Fruit fly (Drosophila melanogaster) whole organism, prepupa: Measurements from ENCODE around the gene CG31928.

Experiments
- Blimp-1 ChIP-seq: fragments of 200-800 bp; sonication (Bioruptor generic); optimal IDR thresholded peaks from 3 replicates; lab custom pipeline; 2017; ENCODE audit warnings: missing biosample characterization, missing genetic modification characterization, mild to moderate bottlenecking, moderate library complexity, missing genetic modification reagents
- CG10631 ChIP-seq: fragments of 200-800 bp; sonication (Bioruptor generic); optimal IDR thresholded peaks from 2 replicates; lab custom pipeline; 2016; ENCODE audit warnings: missing biosample characterization, missing genetic modification characterization
- CG10669 ChIP-seq: fragments of 200-800 bp; sonication (Bioruptor generic); optimal IDR thresholded peaks from 3 replicates; lab custom pipeline; 2018; ENCODE audit warnings: missing biosample characterization, mild to moderate bottlenecking, missing genetic modification characterization, moderate library complexity
- CG11294 ChIP-seq: fragments of 200-800 bp; sonication (Bioruptor generic); IDR thresholded peaks from 2 replicates; pipeline ENCODE4 v1.3.6; 2022; ENCODE audit warnings: missing biosample characterization, missing genetic modification characterization
- CG11762 ChIP-seq: fragments of 200-800 bp; sonication (Bioruptor generic); optimal IDR thresholded peaks from 3 replicates; lab custom pipeline; 2016; ENCODE audit warnings: missing biosample characterization, missing genetic modification characterization; ENCODE audit not compliant: insufficient read depth
- CG11902 ChIP-seq: fragments of 200-800 bp; sonication (Bioruptor generic); optimal IDR thresholded peaks from 3 replicates; lab custom pipeline; 2016; ENCODE audit warnings: missing biosample characterization, missing genetic modification characterization
- CG15336 ChIP-seq: fragments of 200-800 bp; sonication (Bioruptor generic); IDR thresholded peaks from 2 replicates; pipeline ENCODE4 v1.3.6; 2022; ENCODE audit warnings: missing biosample characterization, missing genetic modification characterization
- CG1621 ChIP-seq: fragments of 200-800 bp; sonication (Bioruptor generic); optimal IDR thresholded peaks from 3 replicates; lab custom pipeline; 2018; ENCODE audit warnings: missing biosample characterization, mild to moderate bottlenecking, missing genetic modification characterization
- CG3032 ChIP-seq: fragments of 200-800 bp; optimal IDR thresholded peaks from 2 replicates; lab custom pipeline; 2019; ENCODE audit warnings: missing biosample characterization, mild to moderate bottlenecking, missing genetic modification characterization, moderate library complexity
- CG32006 ChIP-seq: fragments of 200-800 bp; sonication (Bioruptor generic); optimal IDR thresholded peaks from 3 replicates; lab custom pipeline; 2017; ENCODE audit warnings: missing biosample characterization, mild to moderate bottlenecking, missing genetic modification characterization
- CG34406 ChIP-seq: fragments of 200-800 bp; sonication (Bioruptor generic); optimal IDR thresholded peaks from 3 replicates; lab custom pipeline; 2016; ENCODE audit warnings: missing biosample characterization, missing genetic modification characterization
- CG3919 ChIP-seq: fragments of 200-800 bp; sonication (Bioruptor generic); optimal IDR thresholded peaks from 3 replicates; lab custom pipeline; 2016; ENCODE audit warnings: missing biosample characterization, missing genetic modification characterization
- CG4318 ChIP-seq: fragments of 200-800 bp; sonication (Bioruptor generic); optimal IDR thresholded peaks from 3 replicates; lab custom pipeline; 2017; ENCODE audit warnings: missing biosample characterization, mild to moderate bottlenecking, missing genetic modification characterization
- CG6163 ChIP-seq: fragments of 200-800 bp; sonication (Bioruptor generic); IDR thresholded peaks from 3 replicates; pipeline ENCODE4 v1.3.6; 2022; ENCODE audit warnings: missing biosample characterization, missing genetic modification characterization
- CG6276 ChIP-seq: fragments of 200-800 bp; sonication (Bioruptor generic); optimal IDR thresholded peaks from 2 replicates; lab custom pipeline; 2017; ENCODE audit warnings: missing biosample characterization, mild to moderate bottlenecking, missing genetic modification characterization
- CG6792 ChIP-seq: fragments of 200-800 bp; sonication (Bioruptor generic); optimal IDR thresholded peaks from 3 replicates; lab custom pipeline; 2016; ENCODE audit warnings: missing biosample characterization, missing genetic modification characterization
- CG6808 ChIP-seq: fragments of 200-800 bp; sonication (Bioruptor generic); optimal IDR thresholded peaks from 3 replicates; lab custom pipeline; 2017; ENCODE audit warnings: missing biosample characterization, missing genetic modification characterization, mild to moderate bottlenecking, moderate library complexity, missing genetic modification reagents
- CG6854 ChIP-seq: fragments of 200-800 bp; sonication (Bioruptor generic); optimal IDR thresholded peaks from 2 replicates; lab custom pipeline; 2017; ENCODE audit warnings: missing biosample characterization, mild to moderate bottlenecking, missing genetic modification characterization
- CG7368 ChIP-seq: fragments of 200-800 bp; sonication (Bioruptor generic); optimal IDR thresholded peaks from 3 replicates; lab custom pipeline; 2016; ENCODE audit warnings: missing biosample characterization, missing genetic modification characterization
- CG8119 ChIP-seq: fragments of 200-800 bp; sonication (Bioruptor generic); IDR thresholded peaks from 3 replicates; pipeline ENCODE4 v1.3.6; 2022; ENCODE audit warnings: missing biosample characterization, missing genetic modification characterization
- CG8319 ChIP-seq: fragments of 200-800 bp; sonication (Bioruptor generic); optimal IDR thresholded peaks from 3 replicates; lab custom pipeline; 2016; ENCODE audit warnings: missing biosample characterization, missing genetic modification characterization
- CG8632 ChIP-seq: fragments of 200-800 bp; sonication (Bioruptor generic); optimal IDR thresholded peaks from 3 replicates; lab custom pipeline; 2016; ENCODE audit warnings: missing biosample characterization, missing genetic modification characterization
- CG9139 ChIP-seq: fragments of 200-800 bp; sonication (Bioruptor generic); optimal IDR thresholded peaks from 3 replicates; lab custom pipeline; 2017; ENCODE audit warnings: missing biosample characterization, mild to moderate bottlenecking, missing genetic modification characterization
- Eip75B ChIP-seq: fragments of 200-800 bp; sonication (Bioruptor generic); optimal IDR thresholded peaks from 3 replicates; lab custom pipeline; 2016; ENCODE audit warnings: missing biosample characterization, missing genetic modification characterization
- Eip78C ChIP-seq: fragments of 200-800 bp; sonication (Bioruptor generic); peaks from one replicate; lab custom pipeline; 2016; ENCODE audit warnings: missing biosample characterization, missing genetic modification characterization
- Eip93F ChIP-seq: fragments of 200-800 bp; sonication (Bioruptor generic); optimal IDR thresholded peaks from 2 replicates; lab custom pipeline; 2016; ENCODE audit warnings: missing biosample characterization, mild to moderate bottlenecking, missing genetic modification characterization
- Ets21C ChIP-seq: fragments of 200-800 bp; sonication (Bioruptor generic); optimal IDR thresholded peaks from 3 replicates; lab custom pipeline; 2016; ENCODE audit warnings: missing biosample characterization, missing genetic modification characterization
- Ets96B ChIP-seq: fragments of 200-800 bp; optimal IDR thresholded peaks from 2 replicates; lab custom pipeline; 2019; ENCODE audit warnings: missing biosample characterization, mild to moderate bottlenecking, missing genetic modification characterization, moderate library complexity
- Hr39 ChIP-seq: fragments of 200-800 bp; sonication (Bioruptor generic); optimal IDR thresholded peaks from 2 replicates; lab custom pipeline; 2016; ENCODE audit warnings: missing biosample characterization, missing genetic modification characterization
- Hr4 ChIP-seq: fragments of 200-800 bp; sonication (Bioruptor generic); optimal IDR thresholded peaks from 3 replicates; lab custom pipeline; 2016; ENCODE audit warnings: missing biosample characterization, missing genetic modification characterization
- Met ChIP-seq: fragments of 200-800 bp; sonication (Bioruptor generic); optimal IDR thresholded peaks from 3 replicates; lab custom pipeline; 2016; ENCODE audit warnings: missing biosample characterization, missing genetic modification characterization
- OdsH ChIP-seq: fragments of 200-800 bp; sonication (Bioruptor generic); optimal IDR thresholded peaks from 3 replicates; lab custom pipeline; 2016; ENCODE audit warnings: missing biosample characterization, missing genetic modification characterization
- Smox ChIP-seq: fragments of 200-800 bp; sonication (Bioruptor generic); optimal IDR thresholded peaks from 3 replicates; lab custom pipeline; 2016; ENCODE audit warnings: missing biosample characterization, missing genetic modification characterization
- Sox14 ChIP-seq: fragments of 200-800 bp; sonication (Bioruptor generic); optimal IDR thresholded peaks from 3 replicates; lab custom pipeline; 2016; ENCODE audit warnings: missing biosample characterization, missing genetic modification characterization
- Sox15 ChIP-seq: fragments of 200-800 bp; sonication (Bioruptor generic); optimal IDR thresholded peaks from 3 replicates; lab custom pipeline; 2016; ENCODE audit warnings: missing biosample characterization, missing genetic modification characterization
- acj6 ChIP-seq: fragments of 200-800 bp; sonication (Bioruptor generic); optimal IDR thresholded peaks from 3 replicates; lab custom pipeline; 2016; ENCODE audit warnings: missing biosample characterization, missing genetic modification characterization
- cyc ChIP-seq: fragments of 200-800 bp; sonication (Bioruptor generic); optimal IDR thresholded peaks from 3 replicates; lab custom pipeline; 2016; ENCODE audit warnings: missing biosample characterization, missing genetic modification characterization
- dac ChIP-seq: fragments of 200-800 bp; sonication (Bioruptor generic); optimal IDR thresholded peaks from 2 replicates; lab custom pipeline; 2017; ENCODE audit warnings: missing biosample characterization, mild to moderate bottlenecking, missing genetic modification characterization
- dsx ChIP-seq: fragments of 200-800 bp; optimal IDR thresholded peaks from 3 replicates; lab custom pipeline; 2019; ENCODE audit warnings: missing biosample characterization, mild to moderate bottlenecking, missing genetic modification characterization, moderate library complexity; ENCODE audit not compliant: poor library complexity, severe bottlenecking
- esn ChIP-seq: fragments of 200-800 bp; sonication (Bioruptor generic); optimal IDR thresholded peaks from 2 replicates; lab custom pipeline; 2016; ENCODE audit warnings: missing biosample characterization, mild to moderate bottlenecking, missing genetic modification characterization, moderate library complexity
- fd59A ChIP-seq: fragments of 200-800 bp; sonication (Bioruptor generic); optimal IDR thresholded peaks from 2 replicates; lab custom pipeline; 2017; ENCODE audit warnings: missing biosample characterization, mild to moderate bottlenecking, missing genetic modification characterization, missing genetic modification reagents
- lz ChIP-seq: fragments of 200-800 bp; sonication (Bioruptor generic); optimal IDR thresholded peaks from 3 replicates; lab custom pipeline; 2016; ENCODE audit warnings: missing biosample characterization, missing genetic modification characterization
- pdm3 ChIP-seq: fragments of 200-800 bp; sonication (Bioruptor generic); optimal IDR thresholded peaks from 3 replicates; lab custom pipeline; 2016; ENCODE audit warnings: missing biosample characterization, missing genetic modification characterization
- salr ChIP-seq, 2 experiments: fragments of 200-800 bp; sonication (Bioruptor generic); optimal IDR thresholded peaks; 3 replicates each; lab custom pipeline; 2016 to 2018; ENCODE audit warnings: missing biosample characterization in 2 of 2, missing genetic modification characterization in 2 of 2, mild to moderate bottlenecking in 1 of 2
- spab ChIP-seq: fragments of 200-800 bp; sonication (Bioruptor generic); optimal IDR thresholded peaks from 2 replicates; lab custom pipeline; 2017; ENCODE audit warnings: missing biosample characterization, mild to moderate bottlenecking, missing genetic modification characterization, missing genetic modification reagents
- ss ChIP-seq, 2 experiments: fragments of 200-800 bp; sonication (Bioruptor generic); optimal IDR thresholded peaks; 2 replicates in 1 of 2; 3 replicates in 1 of 2; lab custom pipeline; 2017 to 2018; ENCODE audit warnings: mild to moderate bottlenecking in 2 of 2, missing biosample characterization in 2 of 2, missing genetic modification characterization in 2 of 2, moderate library complexity in 1 of 2
- svp ChIP-seq: fragments of 200-800 bp; sonication (Bioruptor generic); peaks from one replicate; lab custom pipeline; 2016; ENCODE audit warnings: missing biosample characterization, missing genetic modification characterization
- topi ChIP-seq: fragments of 200-800 bp; sonication (Bioruptor generic); optimal IDR thresholded peaks from 3 replicates; lab custom pipeline; 2016; ENCODE audit warnings: missing biosample characterization, missing genetic modification characterization
- vri ChIP-seq: fragments of 200-800 bp; sonication (Bioruptor generic); optimal IDR thresholded peaks from 3 replicates; lab custom pipeline; 2016; ENCODE audit warnings: missing biosample characterization, mild to moderate bottlenecking, missing genetic modification characterization

The CG31928 gene

DNA sequence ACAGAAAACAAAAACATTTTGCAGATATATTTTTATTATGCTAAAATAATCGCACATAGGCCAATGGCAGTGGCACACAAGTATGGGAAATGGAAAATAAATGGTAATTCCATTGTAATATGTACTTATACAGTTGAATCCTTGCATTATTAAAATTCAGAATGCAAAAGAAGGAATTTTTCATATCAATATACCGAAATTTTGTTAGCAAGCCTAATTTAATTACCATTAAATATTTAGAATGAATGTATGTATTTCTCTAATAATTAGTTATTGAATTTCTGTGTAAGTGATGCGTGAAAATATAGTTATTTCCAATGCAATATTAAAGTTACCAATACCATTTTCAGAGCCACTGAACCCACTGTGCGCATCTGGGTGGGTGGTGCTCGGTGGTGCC is 36.6 kb upstream of the CG31928 start:
- peak; percentile 10 for TF ChIP-seq CG11762
- peak; percentile 34 for TF ChIP-seq Hr4 (GFP tag; lab: Kevin White, UChicago)
- TF ChIP-seq pdm3 (GFP tag; lab: Kevin White, UChicago) = peak; percentile 33
- TF ChIP-seq dac (GFP tag; lab: Kevin White, UChicago) = no peak
- TF ChIP-seq CG1621 (tag; lab: Kevin White, UChicago) = peak; percentile 0
- peak; percentile 2 for TF ChIP-seq acj6 (GFP tag; lab: Kevin White, UChicago)
- peak; percentile 48 for TF ChIP-seq CG3032
- TF ChIP-seq CG10631 (GFP tag; lab: Kevin White, UChicago) = peak; percentile 39
- no peak for TF ChIP-seq Eip75B
- peak; percentile 9 for TF ChIP-seq Sox14 (GFP tag; lab: Kevin White, UChicago)
- peak; percentile 33 for TF ChIP-seq spab (GFP tag; lab: Kevin White, UChicago)
- TF ChIP-seq salr (GFP tag; optimal IDR thresholded peaks at IDR 0.05; lab: Kevin White, UChicago) = peak in 1 of 2 experiments; percentile 37
- TF ChIP-seq svp (GFP tag; lab: Kevin White, UChicago) = peak; percentile 0
- TF ChIP-seq Ets96B (tag; lab: Kevin White, UChicago) = peak; percentile 51
- peak; percentile 10 for TF ChIP-seq CG6276 (GFP tag; lab: Kevin White, UChicago)
- TF ChIP-seq Ets21C = no peak
- peak; percentile 78 for TF ChIP-seq Eip78C
- TF ChIP-seq Met (GFP tag; lab: Kevin White, UChicago) = no peak
- no peak for TF ChIP-seq dsx
- peak; percentile 39 for TF ChIP-seq CG6808
- TF ChIP-seq CG8119 (GFP tag; lab: Robert Waterston, UW) = peak; percentile 62; the same call in 2 of the 3 replicates
- peak; percentile 38 for TF ChIP-seq CG10669
- peak; percentile 47 for TF ChIP-seq fd59A (GFP tag; lab: Kevin White, UChicago)
- TF ChIP-seq CG32006 (GFP tag; lab: Kevin White, UChicago) = peak; percentile 62
- TF ChIP-seq CG4318 (GFP tag; lab: Kevin White, UChicago) = peak; percentile 14
- TF ChIP-seq CG11294 (GFP tag; lab: Robert Waterston, UW) = no peak

DNA sequence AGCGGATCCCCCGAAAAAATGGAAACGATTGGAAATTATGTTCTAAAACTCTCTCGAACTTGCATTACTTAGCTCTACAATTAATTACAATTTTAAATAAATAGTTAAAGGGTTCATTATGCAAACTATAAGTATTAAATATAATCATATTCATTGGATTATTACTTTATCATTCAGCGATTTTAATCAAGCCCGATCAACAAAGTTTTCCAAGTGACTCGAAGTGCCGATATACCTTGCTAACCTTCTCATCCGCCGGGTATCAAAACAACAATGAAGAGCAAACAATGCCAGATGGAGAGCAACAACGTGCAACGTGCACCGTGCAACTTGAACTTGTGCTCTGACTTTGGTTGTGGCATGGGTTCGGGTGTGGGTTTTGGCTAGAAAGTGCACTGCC is 35.8 kb upstream of the CG31928 start:
- TF ChIP-seq acj6 (GFP tag; lab: Kevin White, UChicago) = peak; percentile 60
- peak; percentile 38 for TF ChIP-seq Smox (GFP tag; lab: Kevin White, UChicago)
- TF ChIP-seq CG11902 (GFP tag; lab: Kevin White, UChicago) = peak; percentile 5
- peak; percentile 5 to 35 for TF ChIP-seq ss (GFP tag; optimal IDR thresholded peaks at IDR 0.05; lab: Kevin White, UChicago)
- TF ChIP-seq CG15336 (GFP tag; lab: Robert Waterston, UW) = peak; percentile 74
- peak; percentile 48 for TF ChIP-seq Hr4 (GFP tag; lab: Kevin White, UChicago)
- TF ChIP-seq svp (GFP tag; lab: Kevin White, UChicago) = peak; percentile 81
- peak; percentile 24 for TF ChIP-seq CG7368 (GFP tag; lab: Kevin White, UChicago)
- TF ChIP-seq salr (GFP tag; optimal IDR thresholded peaks at IDR 0.05; lab: Kevin White, UChicago) = peak in 1 of 2 experiments; percentile 27
- peak; percentile 3 for TF ChIP-seq vri (GFP tag; lab: Kevin White, UChicago)
- TF ChIP-seq CG6792 (GFP tag; lab: Kevin White, UChicago) = peak; percentile 51
- peak; percentile 58 for TF ChIP-seq Met (GFP tag; lab: Kevin White, UChicago)
- TF ChIP-seq CG8632 (GFP tag; lab: Kevin White, UChicago) = peak; percentile 12
- TF ChIP-seq Ets21C = no peak
- peak; percentile 37 for TF ChIP-seq lz
- no peak for TF ChIP-seq Sox15 (GFP tag; lab: Kevin White, UChicago)
- no peak for TF ChIP-seq Blimp-1 (GFP tag; lab: Kevin White, UChicago)
- peak; percentile 75 for TF ChIP-seq OdsH (GFP tag; lab: Kevin White, UChicago)
- no peak for TF ChIP-seq Eip93F
- peak; percentile 50 for TF ChIP-seq fd59A (GFP tag; lab: Kevin White, UChicago)
- TF ChIP-seq CG3032 = peak; percentile 74
- TF ChIP-seq CG6854 = no peak
- no peak; the same call in 1 of the 2 replicates for TF ChIP-seq CG11294 (GFP tag; lab: Robert Waterston, UW)
- TF ChIP-seq CG6808 = peak; percentile 64
- peak; percentile 27 for TF ChIP-seq Hr39 (GFP tag; lab: Kevin White, UChicago)
- peak; percentile 3 for TF ChIP-seq CG8319 (GFP tag; lab: Kevin White, UChicago)
- TF ChIP-seq CG9139 = no peak
- TF ChIP-seq dsx = peak; percentile 75
- peak; percentile 81 for TF ChIP-seq CG6163 (GFP tag; lab: Robert Waterston, UW)
- peak; percentile 36 for TF ChIP-seq CG3919 (GFP tag; lab: Kevin White, UChicago)
- peak; percentile 26 for TF ChIP-seq CG34406 (GFP tag; lab: Kevin White, UChicago)
- TF ChIP-seq cyc (GFP tag; lab: Kevin White, UChicago) = no peak
- TF ChIP-seq Eip78C = peak; percentile 88
- peak; percentile 42 for TF ChIP-seq topi
- TF ChIP-seq esn (GFP tag; lab: Kevin White, UChicago) = peak; percentile 55
- TF ChIP-seq Eip75B = no peak
